Worm (Caenorhabditis elegans): ENCODE data around the gene srsx-11.

DNA sequence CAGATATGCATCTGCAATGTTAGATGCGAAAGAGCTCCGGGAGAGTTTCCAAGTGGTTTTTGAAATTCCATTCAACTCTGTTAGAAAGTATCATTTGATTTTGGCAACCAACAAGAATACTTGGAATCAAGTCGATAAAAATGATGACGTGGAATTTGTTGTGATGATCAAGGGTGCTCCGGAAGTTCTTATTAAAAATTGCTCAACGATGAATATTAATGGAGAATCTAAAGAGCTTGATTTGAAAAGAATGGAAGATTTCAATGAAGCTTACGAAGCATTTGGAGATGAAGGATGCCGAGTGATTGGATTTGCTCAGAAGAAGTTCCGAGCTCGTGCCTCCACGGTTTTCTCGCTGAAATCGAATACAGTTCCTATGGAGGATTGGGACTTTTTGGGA, 41.6 kb downstream of the srsx-11 start:
- no peak for TF ChIP-seq him-1 (tag; optimal IDR thresholded peaks at IDR 0.05)
- TF ChIP-seq dao-5 (tag; optimal IDR thresholded peaks at IDR 0.05), result no peak
- TF ChIP-seq W03F9.2 (tag; optimal IDR thresholded peaks at IDR 0.05), result no peak

Data from whole organism, L4/young adult.